Worm (Caenorhabditis elegans) whole organism, mixed stage, embryonic: Measurements from ENCODE around the gene alfa-1.

Experiments used
- ceh-43 ChIP-seq: fragments of 200-800 bp; sonication (Bioruptor generic); optimal IDR thresholded peaks from 2 replicates; lab custom pipeline; 2018; ENCODE audit warnings: mild to moderate bottlenecking, missing genetic modification characterization, moderate library complexity, missing compliant biosample characterization
- ces-1 ChIP-seq: fragments of 150-350 bp; optimal IDR thresholded peaks from 2 replicates; lab custom pipeline; 2014; ENCODE audit warnings: missing biosample characterization, missing genetic modification reagents, missing genetic modification characterization
- elt-3 ChIP-seq: fragments of 150-350 bp; optimal IDR thresholded peaks from 2 replicates; lab custom pipeline; 2014; ENCODE audit warnings: missing biosample characterization, missing genetic modification characterization
- lsy-2 ChIP-seq: fragments of 150-350 bp; optimal IDR thresholded peaks from 2 replicates; lab custom pipeline; 2014; ENCODE audit warnings: missing biosample characterization, missing genetic modification characterization
- mab-5 ChIP-seq: fragments of 150-350 bp; optimal IDR thresholded peaks from 2 replicates; lab custom pipeline; 2014; ENCODE audit warnings: missing biosample characterization, missing genetic modification characterization
- mep-1 ChIP-seq: fragments of 150-350 bp; optimal IDR thresholded peaks from 2 replicates; lab custom pipeline; 2017; ENCODE audit warnings: missing biosample characterization, missing genetic modification reagents, missing genetic modification characterization, inconsistent platforms
- nhr-2 ChIP-seq: fragments of 150-350 bp; optimal IDR thresholded peaks from 2 replicates; lab custom pipeline; 2014; ENCODE audit warnings: missing biosample characterization, missing genetic modification characterization
- nhr-237 ChIP-seq: fragments of 150-350 bp; optimal IDR thresholded peaks from 2 replicates; lab custom pipeline; 2014; ENCODE audit warnings: missing biosample characterization, missing genetic modification characterization
- nhr-28 ChIP-seq: fragments of 150-350 bp; optimal IDR thresholded peaks from 2 replicates; lab custom pipeline; 2014; ENCODE audit warnings: missing biosample characterization, missing genetic modification characterization
- nhr-76 ChIP-seq: sonication (generic microtip); optimal IDR thresholded peaks from 2 replicates; lab custom pipeline; 2017; ENCODE audit warnings: missing biosample characterization, missing genetic modification characterization
- snpc-4 ChIP-seq: fragments of 150-350 bp; optimal IDR thresholded peaks from 2 replicates; lab custom pipeline; 2014; ENCODE audit warnings: missing biosample characterization, missing genetic modification characterization
- unc-62 ChIP-seq: fragments of 150-350 bp; optimal IDR thresholded peaks from 2 replicates; lab custom pipeline; 2014; ENCODE audit warnings: missing biosample characterization, missing genetic modification reagents, missing genetic modification characterization
- zip-8 ChIP-seq: fragments of 150-350 bp; optimal IDR thresholded peaks from 2 replicates; lab custom pipeline; 2014; ENCODE audit warnings: missing biosample characterization, missing genetic modification characterization
- ztf-11 ChIP-seq: fragments of 150-350 bp; optimal IDR thresholded peaks from 2 replicates; lab custom pipeline; 2014; ENCODE audit warnings: missing biosample characterization, missing genetic modification characterization

DNA sequence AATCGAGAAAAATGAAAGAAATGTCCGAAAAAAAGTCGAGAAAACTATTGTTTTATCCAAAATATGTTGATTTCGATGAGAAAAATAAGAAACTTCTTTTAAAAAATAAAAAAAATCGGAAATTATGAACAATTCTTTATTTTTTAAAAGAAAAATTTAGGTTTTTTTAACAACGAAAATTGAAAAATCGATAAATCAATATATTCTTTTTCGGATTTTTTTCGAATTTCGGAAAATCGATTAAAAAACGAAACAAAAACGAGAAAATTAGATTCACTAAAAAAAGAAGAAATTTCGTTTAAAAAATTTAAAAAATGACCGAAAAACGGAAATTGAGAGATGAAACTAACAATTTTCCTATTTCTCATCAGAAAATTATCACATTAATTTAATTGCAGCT is 7.7 kb upstream of the alfa-1 start:
- TF ChIP-seq lsy-2 (tag; lab: Kevin White, UChicago) (no peak), mab-5 (tag; lab: Kevin White, UChicago) (no peak), nhr-2 (tag; lab: Kevin White, UChicago) (no peak), zip-8 (tag; lab: Kevin White, UChicago) (no peak), snpc-4 (tag; lab: Kevin White, UChicago) (no peak), nhr-237 (no peak), nhr-28 (no peak), ces-1 (GFP tag; lab: Kevin White, UChicago) (no peak), elt-3 (no peak), ceh-43 (GFP tag; lab: Kevin White, UChicago) (no peak), nhr-76 (tag; lab: Kevin White, UChicago) (no peak), ztf-11 (tag; lab: Kevin White, UChicago) (no peak), unc-62 (GFP tag; lab: Kevin White, UChicago) (no peak), mep-1 (tag; lab: Kevin White, UChicago) (no peak)
